Worm (Caenorhabditis elegans): ENCODE measurements around the gene srlf-13.

- TF ChIP-seq ccch-3 (GFP tag; optimal IDR thresholded peaks at IDR 0.05): no peak
- TF ChIP-seq Y95B8A.8 (GFP tag; IDR thresholded peaks at IDR 0.05): no peak
- no peak for TF ChIP-seq rpc-1 (optimal IDR thresholded peaks at IDR 0.05)
- no peak for TF ChIP-seq rpc-1 (tag; optimal IDR thresholded peaks at IDR 0.05)
- TF ChIP-seq K12H6.12 (tag; optimal IDR thresholded peaks at IDR 0.05): no peak
These were observed 35.3 kb downstream of the srlf-13 start, which contains the start of gene rbm-22 for ce11 chrIV:10861102-10861501.

Data from whole organism, young adult.